Fruit fly (Drosophila melanogaster): ENCODE results near the gene Caper.

DNA sequence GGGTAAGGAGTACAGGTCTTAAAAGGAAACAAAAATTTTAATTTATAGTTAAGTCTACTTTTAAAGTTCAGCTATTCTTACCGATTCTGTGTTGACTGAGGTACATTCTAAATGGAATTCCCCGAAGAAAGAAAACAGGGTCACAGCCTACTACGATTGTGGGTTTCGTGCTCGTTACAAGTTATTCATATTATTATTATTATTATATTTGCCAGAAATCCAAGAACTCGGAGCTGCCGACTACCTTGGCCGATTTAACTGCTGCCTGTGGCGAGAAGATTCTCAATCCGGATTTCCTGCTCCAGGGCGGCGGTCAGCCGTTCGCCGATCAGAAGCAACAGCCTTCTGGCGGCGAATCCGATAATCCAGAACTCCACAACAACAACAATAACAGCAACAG, 28.2 kb downstream of the Caper start, which contains the start of gene Mst27D:
- no peak for TF ChIP-seq Myc (optimal IDR thresholded peaks at IDR 0.05)
- TF ChIP-seq insv (optimal IDR thresholded peaks at IDR 0.05) = no peak
- TF ChIP-seq psq (optimal IDR thresholded peaks at IDR 0.05) = no peak
- no peak for TF ChIP-seq ttk (optimal IDR thresholded peaks at IDR 0.05)
- TF ChIP-seq h (optimal IDR thresholded peaks at IDR 0.05) = no peak
- no peak for TF ChIP-seq Sin3A (optimal IDR thresholded peaks at IDR 0.05)
